Worm (Caenorhabditis elegans): ENCODE measurements around the gene usip-1.

ce11 chrV:12187344-12187743 is 3.4 kb upstream of the usip-1 start, which contains the start of gene ZK863.8:
- no peak for TF ChIP-seq dao-5 (tag; optimal IDR thresholded peaks at IDR 0.05)
- TF ChIP-seq W03F9.2 (tag; optimal IDR thresholded peaks at IDR 0.05) = no peak
- TF ChIP-seq him-1 (tag; optimal IDR thresholded peaks at IDR 0.05) = no peak

All from whole organism, L4/young adult.